Worm (Caenorhabditis elegans) whole organism, L3 larva: Measurements from ENCODE around the gene mix-1.

ENCODE experiments used
- R02D3.7 ChIP-seq: fragments of 150-350 bp; optimal IDR thresholded peaks from 2 replicates; lab custom pipeline; 2014; ENCODE audit warnings: missing biosample characterization, missing genetic modification characterization
- ZK546.5 ChIP-seq: sonication (generic microtip); optimal IDR thresholded peaks from 2 replicates; lab custom pipeline; 2017; ENCODE audit warnings: missing biosample characterization, missing genetic modification characterization
- aly-2 ChIP-seq: fragments of 150-350 bp; optimal IDR thresholded peaks from 2 replicates; lab custom pipeline; 2014; ENCODE audit warnings: missing biosample characterization, missing genetic modification characterization
- ama-1 ChIP-seq: fragments of 150-350 bp; optimal IDR thresholded peaks from 2 replicates; lab custom pipeline; 2018
- ceh-16 ChIP-seq: sonication (generic microtip); optimal IDR thresholded peaks from 2 replicates; lab custom pipeline; 2017; ENCODE audit warnings: missing biosample characterization, missing genetic modification characterization
- ceh-28 ChIP-seq: fragments of 150-350 bp; optimal IDR thresholded peaks from 2 replicates; lab custom pipeline; 2014; ENCODE audit warnings: missing biosample characterization, missing genetic modification reagents, missing genetic modification characterization
- ceh-82 ChIP-seq: fragments of 150-350 bp; optimal IDR thresholded peaks from 2 replicates; lab custom pipeline; 2014; ENCODE audit warnings: missing biosample characterization, missing genetic modification characterization
- ceh-9 ChIP-seq: sonication (generic microtip); optimal IDR thresholded peaks from 2 replicates; lab custom pipeline; 2018; ENCODE audit warnings: missing biosample characterization, missing genetic modification characterization
- daf-12 ChIP-seq: fragments of 150-350 bp; optimal IDR thresholded peaks from 2 replicates; lab custom pipeline; 2014; ENCODE audit warnings: missing biosample characterization, missing genetic modification reagents, missing genetic modification characterization
- egl-27 ChIP-seq: sonication (generic microtip); optimal IDR thresholded peaks from 4 replicates; lab custom pipeline; 2017; ENCODE audit warnings: missing biosample characterization, missing genetic modification reagents, missing genetic modification characterization
- egl-5 ChIP-seq: fragments of 150-350 bp; optimal IDR thresholded peaks from 2 replicates; lab custom pipeline; 2017; ENCODE audit warnings: missing biosample characterization, missing genetic modification reagents, missing genetic modification characterization, inconsistent platforms
- elt-1 ChIP-seq: fragments of 150-350 bp; optimal IDR thresholded peaks from 2 replicates; lab custom pipeline; 2014; ENCODE audit warnings: missing biosample characterization, missing genetic modification characterization
- elt-2 ChIP-seq: sonication (generic microtip); optimal IDR thresholded peaks from 2 replicates; lab custom pipeline; 2016; ENCODE audit warnings: missing genetic modification reagents, mild to moderate bottlenecking, missing genetic modification characterization, missing compliant biosample characterization
- elt-3 ChIP-seq, 3 experiments: fragments of 150-350 bp in 1 of 3; sonication (generic microtip) in 2 of 3; optimal IDR thresholded peaks; 2 replicates in 2 of 3; 4 replicates in 1 of 3; lab custom pipeline; 2014 to 2017; ENCODE audit warnings: missing biosample characterization in 3 of 3, missing genetic modification characterization in 3 of 3
- eor-1 ChIP-seq, 2 experiments: fragments of 150-350 bp; optimal IDR thresholded peaks; 2 replicates each; lab custom pipeline; 2014 to 2018; ENCODE audit warnings: missing biosample characterization in 2 of 2, missing genetic modification characterization in 2 of 2
- fkh-10 ChIP-seq: sonication (generic microtip); optimal IDR thresholded peaks from 2 replicates; lab custom pipeline; 2017; ENCODE audit warnings: missing biosample characterization, missing genetic modification reagents, missing genetic modification characterization
- fkh-2 ChIP-seq: fragments of 150-350 bp; optimal IDR thresholded peaks from 2 replicates; lab custom pipeline; 2014; ENCODE audit warnings: missing biosample characterization, missing genetic modification reagents, missing genetic modification characterization
- fos-1 ChIP-seq: fragments of 150-350 bp; optimal IDR thresholded peaks from 2 replicates; lab custom pipeline; 2014; ENCODE audit warnings: missing biosample characterization, missing genetic modification characterization
- hmg-11 ChIP-seq: sonication (generic microtip); optimal IDR thresholded peaks from 2 replicates; lab custom pipeline; 2016; ENCODE audit warnings: missing genetic modification characterization, missing compliant biosample characterization
- jun-1 ChIP-seq: fragments of 150-350 bp; optimal IDR thresholded peaks from 2 replicates; lab custom pipeline; 2014; ENCODE audit warnings: missing biosample characterization, missing genetic modification reagents, missing genetic modification characterization
- lin-15B ChIP-seq: fragments of 150-350 bp; optimal IDR thresholded peaks from 2 replicates; lab custom pipeline; 2014; ENCODE audit warnings: missing biosample characterization, missing genetic modification characterization
- lin-39 ChIP-seq: fragments of 150-350 bp; optimal IDR thresholded peaks from 2 replicates; lab custom pipeline; 2018; ENCODE audit warnings: missing biosample characterization, missing genetic modification reagents, missing genetic modification characterization
- lsy-12 ChIP-seq: sonication (generic microtip); optimal IDR thresholded peaks from 2 replicates; lab custom pipeline; 2016; ENCODE audit warnings: mild to moderate bottlenecking, missing genetic modification characterization, missing compliant biosample characterization
- mdl-1 ChIP-seq: fragments of 150-350 bp; optimal IDR thresholded peaks from 2 replicates; lab custom pipeline; 2014; ENCODE audit warnings: missing biosample characterization, missing genetic modification characterization
- mml-1 ChIP-seq: fragments of 150-350 bp; sonication (generic microtip); optimal IDR thresholded peaks from 3 replicates; lab custom pipeline; 2014; ENCODE audit warnings: missing biosample characterization, missing genetic modification characterization
- nfya-1 ChIP-seq: sonication (generic microtip); optimal IDR thresholded peaks from 2 replicates; lab custom pipeline; 2017; ENCODE audit warnings: missing genetic modification characterization, mild to moderate bottlenecking, missing compliant biosample characterization, antibody characterized with exemption, moderate library complexity; ENCODE audit not compliant: insufficient read depth
- nhr-11 ChIP-seq: fragments of 150-350 bp; optimal IDR thresholded peaks from 2 replicates; lab custom pipeline; 2014; ENCODE audit warnings: missing biosample characterization, missing genetic modification characterization
- nhr-12 ChIP-seq: fragments of 150-350 bp; optimal IDR thresholded peaks from 2 replicates; lab custom pipeline; 2014; ENCODE audit warnings: missing biosample characterization, missing genetic modification characterization
- nhr-23 ChIP-seq: fragments of 150-350 bp; optimal IDR thresholded peaks from 2 replicates; lab custom pipeline; 2014; ENCODE audit warnings: missing biosample characterization, missing genetic modification reagents, missing genetic modification characterization
- nhr-237 ChIP-seq: fragments of 150-350 bp; optimal IDR thresholded peaks from 2 replicates; lab custom pipeline; 2014; ENCODE audit warnings: missing biosample characterization, missing genetic modification characterization
- nhr-25 ChIP-seq: sonication (generic microtip); optimal IDR thresholded peaks from 2 replicates; lab custom pipeline; 2017; ENCODE audit warnings: missing biosample characterization, missing genetic modification characterization
- nhr-28 ChIP-seq: fragments of 150-350 bp; optimal IDR thresholded peaks from 2 replicates; lab custom pipeline; 2014; ENCODE audit warnings: missing biosample characterization, missing genetic modification characterization
- nhr-43 ChIP-seq: sonication (generic microtip); optimal IDR thresholded peaks from 2 replicates; lab custom pipeline; 2016; ENCODE audit warnings: mild to moderate bottlenecking, missing genetic modification characterization, missing compliant biosample characterization; ENCODE audit not compliant: poor library complexity, severe bottlenecking
- nhr-67 ChIP-seq: fragments of 150-350 bp; optimal IDR thresholded peaks from 2 replicates; lab custom pipeline; 2014; ENCODE audit warnings: missing biosample characterization, missing genetic modification characterization
- nhr-76 ChIP-seq: fragments of 150-350 bp; sonication (generic microtip); optimal IDR thresholded peaks from 5 replicates; lab custom pipeline; 2014; ENCODE audit warnings: missing biosample characterization, missing genetic modification characterization
- nhr-77 ChIP-seq: fragments of 150-350 bp; optimal IDR thresholded peaks from 2 replicates; lab custom pipeline; 2014; ENCODE audit warnings: missing biosample characterization, missing genetic modification characterization
- pha-4 ChIP-seq: fragments of 150-350 bp; optimal IDR thresholded peaks from 2 replicates; lab custom pipeline; 2014; ENCODE audit warnings: missing biosample characterization, missing genetic modification reagents, missing genetic modification characterization
- pqm-1 ChIP-seq: fragments of 150-350 bp; optimal IDR thresholded peaks from 2 replicates; lab custom pipeline; 2017; ENCODE audit warnings: missing biosample characterization, missing genetic modification characterization, inconsistent platforms
- sea-2 ChIP-seq: fragments of 150-350 bp; sonication (generic microtip); optimal IDR thresholded peaks from 4 replicates; lab custom pipeline; 2014; ENCODE audit warnings: missing biosample characterization, missing genetic modification reagents, missing genetic modification characterization
- skn-1 ChIP-seq: fragments of 150-350 bp; optimal IDR thresholded peaks from 2 replicates; lab custom pipeline; 2014; ENCODE audit warnings: missing biosample characterization, missing genetic modification characterization
- snpc-4 ChIP-seq: fragments of 150-350 bp; optimal IDR thresholded peaks from 2 replicates; lab custom pipeline; 2014; ENCODE audit warnings: missing biosample characterization, missing genetic modification characterization
- tbx-2 ChIP-seq: sonication (generic microtip); optimal IDR thresholded peaks from 2 replicates; lab custom pipeline; 2016; ENCODE audit warnings: mild to moderate bottlenecking, missing genetic modification characterization, missing compliant biosample characterization
- unc-39 ChIP-seq: sonication (generic microtip); optimal IDR thresholded peaks from 4 replicates; lab custom pipeline; 2017; ENCODE audit warnings: missing biosample characterization, missing genetic modification characterization
- unc-62 ChIP-seq: fragments of 150-350 bp; sonication (generic microtip); optimal IDR thresholded peaks from 4 replicates; lab custom pipeline; 2014; ENCODE audit warnings: missing biosample characterization, missing genetic modification reagents, missing genetic modification characterization
- zag-1 ChIP-seq: fragments of 150-350 bp; optimal IDR thresholded peaks from 2 replicates; lab custom pipeline; 2014; ENCODE audit warnings: missing biosample characterization, missing genetic modification characterization
- ztf-11 ChIP-seq: fragments of 150-350 bp; optimal IDR thresholded peaks from 2 replicates; lab custom pipeline; 2014; ENCODE audit warnings: missing biosample characterization, missing genetic modification characterization
- ztf-4 ChIP-seq: fragments of 150-350 bp; optimal IDR thresholded peaks from 2 replicates; lab custom pipeline; 2014; ENCODE audit warnings: missing biosample characterization, missing genetic modification characterization

The mix-1 gene

ce11 chrII:10834717-10835116, 10.7 kb downstream of the mix-1 start:
- no peak for TF ChIP-seq fkh-10
- no peak for TF ChIP-seq snpc-4 (tag; lab: Kevin White, UChicago)
- TF ChIP-seq egl-5 (tag; lab: Kevin White, UChicago), result no peak
- no peak for TF ChIP-seq egl-27 (tag; lab: Kevin White, UChicago)
- no peak for TF ChIP-seq nhr-25 (tag; lab: Kevin White, UChicago)
- no peak for TF ChIP-seq ceh-82

DNA sequence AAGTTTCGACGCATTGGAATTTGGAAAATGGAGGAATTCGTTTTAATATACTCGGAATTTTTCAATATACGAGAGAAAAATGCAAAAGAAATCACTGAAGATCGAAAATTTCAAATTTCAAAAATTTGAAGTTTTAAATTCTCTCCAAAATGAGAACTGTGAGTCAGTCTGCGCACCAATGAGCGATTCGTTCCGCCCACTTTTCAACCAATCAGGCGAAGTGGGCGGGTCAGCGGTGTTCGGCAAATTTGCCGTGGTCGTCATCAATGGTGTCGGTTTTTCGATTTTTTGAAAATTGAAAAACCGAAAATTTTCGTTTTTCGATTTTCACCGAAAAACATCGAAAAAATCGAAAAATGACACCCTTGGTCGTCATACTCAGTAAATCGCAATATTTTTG, 14.5 kb downstream of the mix-1 start:
- no peak for TF ChIP-seq skn-1 (tag; lab: Kevin White, UChicago)
- TF ChIP-seq ceh-16 (tag; lab: Kevin White, UChicago), result no peak
- peak; percentile 73 for TF ChIP-seq nfya-1

- TF ChIP-seq mdl-1 (tag; lab: Kevin White, UChicago) (no peak), ztf-11 (peak; percentile 28), tbx-2 (tag; lab: Kevin White, UChicago) (peak; percentile 62), sea-2 (GFP tag; lab: Kevin White, UChicago) (no peak), zag-1 (tag; lab: Kevin White, UChicago) (no peak), nhr-237 (no peak), jun-1 (tag; lab: Kevin White, UChicago) (peak; percentile 72), nhr-67 (tag; lab: Kevin White, UChicago) (no peak), unc-39 (tag; lab: Kevin White, UChicago) (no peak), lin-39 (tag; lab: Kevin White, UChicago) (peak; percentile 94), daf-12 (tag; lab: Kevin White, UChicago) (no peak), nhr-76 (tag; lab: Kevin White, UChicago) (no peak), nhr-43 (tag; lab: Kevin White, UChicago) (peak; percentile 83), nhr-11 (tag; lab: Kevin White, UChicago) (peak; percentile 46), nhr-28 (tag; lab: Kevin White, UChicago) (no peak), elt-2 (tag; lab: Kevin White, UChicago) (peak; percentile 58), ama-1 (lab: Kevin White, UChicago) (peak; percentile 52), lsy-12 (tag; lab: Kevin White, UChicago) (peak; percentile 74), pqm-1 (tag; lab: Kevin White, UChicago) (peak; percentile 36), nhr-23 (tag; lab: Kevin White, UChicago) (peak; percentile 44), nhr-77 (tag; lab: Kevin White, UChicago) (peak; percentile 77), ceh-28 (tag; lab: Kevin White, UChicago) (no peak), lin-15B (tag; lab: Kevin White, UChicago) (peak; percentile 45), R02D3.7 (tag; lab: Kevin White, UChicago) (peak; percentile 43), snpc-4 (tag; lab: Kevin White, UChicago) (peak; percentile 20), aly-2 (tag; lab: Kevin White, UChicago) (no peak), skn-1 (tag; lab: Kevin White, UChicago) (peak; percentile 12), fkh-2 (tag; lab: Kevin White, UChicago) (no peak), nfya-1 (peak; percentile 79), ceh-16 (tag; lab: Kevin White, UChicago) (no peak), elt-3 (tag; optimal IDR thresholded peaks at IDR 0.05; lab: Kevin White, UChicago) (peak in 1 of 3 experiments; percentile 81), ceh-82 (no peak), nhr-12 (tag; lab: Kevin White, UChicago) (no peak), ceh-9 (tag; lab: Kevin White, UChicago) (no peak), egl-27 (tag; lab: Kevin White, UChicago) (no peak), fkh-10 (peak; percentile 8), pha-4 (tag; lab: Kevin White, UChicago) (peak; percentile 78), ZK546.5 (tag; lab: Kevin White, UChicago) (no peak), fos-1 (tag; lab: Kevin White, UChicago) (no peak), eor-1 (tag; optimal IDR thresholded peaks at IDR 0.05; lab: Kevin White, UChicago) (no peak), elt-1 (tag; lab: Kevin White, UChicago) (no peak), mml-1 (tag; lab: Kevin White, UChicago) (no peak), ztf-4 (tag; lab: Kevin White, UChicago) (peak; percentile 68), unc-62 (GFP tag; lab: Kevin White, UChicago) (peak; percentile 40), nhr-25 (tag; lab: Kevin White, UChicago) (peak; percentile 71), hmg-11 (tag; lab: Kevin White, UChicago) (peak; percentile 90), egl-5 (tag; lab: Kevin White, UChicago) (no peak)
These were observed 16.0 kb downstream of the mix-1 start for ce11 chrII:10840067-10840466.
